Fruit fly (Drosophila melanogaster): ENCODE measurements around the gene dmGlut.

DNA sequence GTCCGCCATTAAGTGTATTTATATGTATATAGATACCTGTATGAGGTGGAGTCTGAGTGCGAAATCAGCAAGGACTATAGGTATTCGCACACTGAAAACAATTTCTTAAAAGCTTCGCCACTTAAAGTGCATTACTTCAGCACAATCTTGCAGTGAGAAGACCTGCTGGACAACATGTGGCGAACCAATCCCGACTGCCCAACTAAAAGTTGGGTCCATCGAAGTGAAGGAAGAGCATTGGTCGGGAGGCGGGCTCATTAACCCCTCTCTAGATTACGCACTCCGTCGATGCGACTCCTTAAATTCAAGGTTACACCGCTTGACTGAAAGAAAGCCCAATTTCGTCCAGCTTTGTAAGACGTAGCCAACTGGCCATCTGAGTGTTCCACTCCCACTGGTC is 14.0 kb upstream of the dmGlut start:
- TF ChIP-seq Dll (optimal IDR thresholded peaks at IDR 0.05) (no peak), usp (GFP tag; optimal IDR thresholded peaks at IDR 0.05) (no peak), pan (optimal IDR thresholded peaks at IDR 0.05) (no peak), CG8478 (optimal IDR thresholded peaks at IDR 0.05) (no peak), psq (optimal IDR thresholded peaks at IDR 0.05) (no peak)

Measured in whole organism.